Worm (Caenorhabditis elegans) whole organism, early embryonic: ENCODE measurements around the gene decr-1.3.

Source experiments
- B0310.2 ChIP-seq: sonication (generic microtip); optimal IDR thresholded peaks from 2 replicates; lab custom pipeline; 2016; ENCODE audit warnings: mild to moderate bottlenecking, missing genetic modification characterization, missing compliant biosample characterization
- F13C5.2 ChIP-seq: sonication (generic microtip); optimal IDR thresholded peaks from 2 replicates; lab custom pipeline; 2017; ENCODE audit warnings: mild to moderate bottlenecking, missing genetic modification characterization, inconsistent platforms, missing compliant biosample characterization
- aly-1 ChIP-seq: sonication (generic microtip); optimal IDR thresholded peaks from 2 replicates; lab custom pipeline; 2016; ENCODE audit warnings: missing genetic modification characterization, missing compliant biosample characterization
- ama-1 ChIP-seq: fragments of 150-350 bp; optimal IDR thresholded peaks from 2 replicates; lab custom pipeline; 2014
- ceh-13 ChIP-seq: fragments of 200-800 bp; sonication (Bioruptor generic); optimal IDR thresholded peaks from 2 replicates; lab custom pipeline; 2018; ENCODE audit warnings: mild to moderate bottlenecking, missing genetic modification characterization, missing compliant biosample characterization
- ceh-36 ChIP-seq: sonication (generic microtip); optimal IDR thresholded peaks from 2 replicates; lab custom pipeline; 2016; ENCODE audit warnings: missing genetic modification characterization, inconsistent platforms, missing compliant biosample characterization
- ets-7 ChIP-seq: sonication (generic microtip); optimal IDR thresholded peaks from 2 replicates; lab custom pipeline; 2016; ENCODE audit warnings: missing genotype, missing genetic modification characterization, missing compliant biosample characterization
- flt-1 ChIP-seq: fragments of 200-800 bp; sonication (Bioruptor generic); IDR thresholded peaks from 2 replicates; pipeline ENCODE4 v1.3.6; 2022; ENCODE audit warnings: missing genetic modification characterization, missing compliant biosample characterization
- hmbx-1 ChIP-seq: sonication (generic microtip); optimal IDR thresholded peaks from 2 replicates; lab custom pipeline; 2016; ENCODE audit warnings: mild to moderate bottlenecking, missing genetic modification characterization, missing compliant biosample characterization
- hmg-4 ChIP-seq: fragments of 200-800 bp; sonication (Bioruptor generic); optimal IDR thresholded peaks from 2 replicates; lab custom pipeline; 2018; ENCODE audit warnings: mild to moderate bottlenecking, missing genetic modification characterization, missing compliant biosample characterization
- hnd-1 ChIP-seq: sonication (generic microtip); optimal IDR thresholded peaks from 2 replicates; lab custom pipeline; 2016; ENCODE audit warnings: missing genetic modification characterization, missing compliant biosample characterization
- pes-1 ChIP-seq: fragments of 200-800 bp; sonication (Bioruptor generic); IDR thresholded peaks from 2 replicates; pipeline ENCODE4 v1.3.6; 2022; ENCODE audit warnings: missing genetic modification reagents, missing genetic modification characterization, missing compliant biosample characterization
- scrt-1 ChIP-seq: fragments of 200-800 bp; sonication (Bioruptor generic); IDR thresholded peaks from 2 replicates; pipeline ENCODE4 v1.3.6; 2022; ENCODE audit warnings: missing genetic modification characterization, missing compliant biosample characterization
- sea-1 ChIP-seq: fragments of 200-800 bp; sonication (Bioruptor generic); conservative IDR thresholded peaks from 2 replicates; pipeline ENCODE4 v1.3.6; 2022; ENCODE audit warnings: missing genetic modification characterization, missing compliant biosample characterization
- tbx-11 ChIP-seq: fragments of 200-800 bp; sonication (Bioruptor generic); IDR thresholded peaks from 2 replicates; pipeline ENCODE4 v1.3.6; 2022; ENCODE audit warnings: missing genetic modification characterization, missing compliant biosample characterization
- tbx-37 ChIP-seq: fragments of 200-800 bp; sonication (Bioruptor generic); conservative IDR thresholded peaks from 2 replicates; pipeline ENCODE4 v1.3.6; 2022; ENCODE audit warnings: missing genetic modification reagents, missing genetic modification characterization, missing compliant biosample characterization
- tra-4 ChIP-seq: sonication (generic microtip); optimal IDR thresholded peaks from 2 replicates; lab custom pipeline; 2017; ENCODE audit warnings: missing genetic modification characterization, missing compliant biosample characterization

decr-1.3 gene

DNA sequence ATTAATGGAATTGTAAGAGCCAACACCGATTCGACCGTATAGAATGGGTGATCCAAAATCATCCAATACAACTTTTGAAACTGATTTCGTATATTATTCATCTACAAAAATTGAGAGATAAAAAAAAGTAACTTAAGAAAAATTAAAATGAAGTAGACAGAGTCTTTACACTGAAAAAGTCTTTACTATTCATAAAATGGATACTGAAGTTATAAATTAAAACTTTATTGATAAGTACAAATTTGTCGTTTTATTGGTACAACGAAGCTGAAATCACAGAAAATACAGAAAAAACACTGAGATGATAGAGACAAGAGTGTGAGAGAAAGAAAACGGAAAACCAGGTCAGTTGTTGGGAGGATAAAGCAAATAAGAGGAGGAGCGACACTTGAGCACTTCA lies 41.0 kb upstream of the decr-1.3 start, which contains the start of gene M110.10:
M110.10 (minus strand) TSS at position 101 of the 400 bp plus-strand sequence.
- TF ChIP-seq ets-7 (tag; lab: Kevin White, UChicago) (no peak), hnd-1 (tag; lab: Kevin White, UChicago) (no peak)

DNA sequence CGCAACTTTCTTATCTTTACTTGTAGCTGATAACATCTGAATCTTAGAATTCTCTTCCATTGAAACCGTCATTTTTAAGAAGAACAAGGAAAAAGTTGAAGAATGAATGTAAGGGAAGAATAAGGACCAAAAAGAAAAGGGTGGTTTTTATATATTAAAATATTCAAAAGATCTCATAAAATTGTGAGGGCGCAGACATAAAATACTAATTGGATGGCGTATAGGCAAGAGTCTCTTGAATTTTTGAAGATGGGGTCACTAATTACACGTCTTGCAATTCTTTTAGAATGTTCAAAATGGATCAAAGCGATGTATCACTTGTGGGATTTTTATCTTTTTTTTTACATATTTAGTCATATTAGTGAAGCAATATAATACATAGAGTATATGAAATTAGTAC lies 39.3 kb upstream of the decr-1.3 start, which contains the start of gene twk-3:
twk-3 (minus strand) TSS at position 101 of the 400 bp plus-strand sequence.
- TF ChIP-seq F13C5.2 (tag; lab: Kevin White, UChicago), result no peak
- no peak for TF ChIP-seq scrt-1
- TF ChIP-seq ama-1 (lab: Kevin White, UChicago), result no peak
- no peak for TF ChIP-seq hmg-4
- no peak for TF ChIP-seq ceh-36 (tag; lab: Kevin White, UChicago)
- no peak for TF ChIP-seq tbx-11
- no peak for TF ChIP-seq B0310.2 (tag; lab: Kevin White, UChicago)
- TF ChIP-seq hnd-1 (tag; lab: Kevin White, UChicago), result no peak
- TF ChIP-seq pes-1, result no peak
- TF ChIP-seq flt-1 (GFP tag; lab: Robert Waterston, UW), result no peak
- no peak for TF ChIP-seq sea-1

DNA sequence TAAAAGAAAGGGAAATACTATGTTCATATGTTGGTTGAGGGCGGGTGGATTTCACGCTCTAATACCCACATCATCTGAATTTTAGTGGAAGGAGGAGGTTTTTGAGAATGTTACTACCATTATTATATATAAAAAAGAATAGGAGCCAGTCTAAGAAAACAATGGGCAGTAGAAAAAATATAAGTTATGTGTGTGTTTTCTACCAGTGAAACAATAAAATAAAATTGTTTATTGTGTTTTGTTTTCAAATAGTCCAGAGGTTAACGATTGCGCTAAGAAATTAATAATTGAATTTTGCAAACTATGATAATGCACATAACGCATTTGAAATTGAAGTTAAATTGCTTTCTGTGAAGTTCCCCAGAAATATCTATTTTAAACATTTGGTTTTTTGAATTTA lies 36.1 kb upstream of the decr-1.3 start, which contains the start of gene M110.8:
M110.8 (minus strand) TSS at position 101 of the 400 bp plus-strand sequence.
- TF ChIP-seq ceh-36 (tag; lab: Kevin White, UChicago) (no peak), tbx-11 (no peak), aly-1 (tag; lab: Kevin White, UChicago) (no peak), hnd-1 (tag; lab: Kevin White, UChicago) (no peak), ama-1 (lab: Kevin White, UChicago) (no peak)

DNA sequence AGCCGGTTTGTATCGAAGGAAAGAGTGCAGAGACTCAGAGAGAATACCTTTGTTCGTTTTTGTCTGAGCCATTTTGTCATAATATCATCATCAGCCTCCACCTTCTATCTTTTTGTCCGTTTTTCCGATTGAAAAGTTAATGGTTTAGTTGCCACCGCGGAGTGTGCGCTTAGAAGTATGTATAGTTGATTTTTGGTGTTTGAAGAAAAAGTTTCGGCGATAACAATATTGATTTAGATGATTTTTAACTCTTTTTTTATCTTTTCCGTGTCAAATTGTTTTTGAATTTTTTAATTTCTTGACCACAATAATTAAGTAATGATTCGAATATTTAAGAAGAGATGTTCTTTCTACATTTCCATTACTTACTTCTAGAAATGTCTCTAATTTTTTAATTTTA lies 32.3 kb upstream of the decr-1.3 start:
- TF ChIP-seq ets-7 (tag; lab: Kevin White, UChicago) (no peak), B0310.2 (tag; lab: Kevin White, UChicago) (no peak), F13C5.2 (tag; lab: Kevin White, UChicago) (no peak), tra-4 (tag; lab: Kevin White, UChicago) (no peak), ceh-13 (GFP tag; lab: Kevin White, UChicago) (no peak), pes-1 (no peak), hnd-1 (tag; lab: Kevin White, UChicago) (no peak), ama-1 (lab: Kevin White, UChicago) (no peak), ceh-36 (tag; lab: Kevin White, UChicago) (no peak), flt-1 (GFP tag; lab: Robert Waterston, UW) (no peak), hmbx-1 (tag; lab: Kevin White, UChicago) (no peak), tbx-11 (no peak), tbx-37 (GFP tag; lab: Robert Waterston, UW) (no peak), hmg-4 (no peak), sea-1 (no peak), scrt-1 (no peak), aly-1 (tag; lab: Kevin White, UChicago) (no peak)

DNA sequence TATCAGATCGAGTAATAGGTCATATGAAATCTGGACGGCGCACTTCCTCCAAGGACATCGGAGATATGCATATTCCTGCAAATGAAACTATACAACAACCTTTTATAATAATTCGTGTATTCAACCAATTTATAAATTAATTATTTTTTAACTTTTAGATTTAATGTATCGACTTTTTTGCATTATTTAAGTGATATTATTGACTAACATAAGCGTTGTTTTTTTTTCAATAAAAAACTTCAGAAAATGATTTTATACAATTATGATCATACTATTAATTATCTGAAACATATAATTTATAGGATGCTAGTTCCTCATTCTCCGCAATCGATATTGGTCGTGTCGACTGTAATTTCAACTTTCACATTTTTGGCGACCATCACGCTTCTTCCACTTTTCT lies 30.7 kb upstream of the decr-1.3 start, which contains the start of gene col-76:
col-76 (plus strand) TSS at position 301 of the 400 bp plus-strand sequence.
- TF ChIP-seq flt-1 (GFP tag; lab: Robert Waterston, UW) (no peak), aly-1 (tag; lab: Kevin White, UChicago) (no peak), sea-1 (no peak), F13C5.2 (tag; lab: Kevin White, UChicago) (no peak), ama-1 (lab: Kevin White, UChicago) (no peak), pes-1 (no peak), tbx-11 (no peak), ceh-13 (GFP tag; lab: Kevin White, UChicago) (no peak), ceh-36 (tag; lab: Kevin White, UChicago) (no peak)

DNA sequence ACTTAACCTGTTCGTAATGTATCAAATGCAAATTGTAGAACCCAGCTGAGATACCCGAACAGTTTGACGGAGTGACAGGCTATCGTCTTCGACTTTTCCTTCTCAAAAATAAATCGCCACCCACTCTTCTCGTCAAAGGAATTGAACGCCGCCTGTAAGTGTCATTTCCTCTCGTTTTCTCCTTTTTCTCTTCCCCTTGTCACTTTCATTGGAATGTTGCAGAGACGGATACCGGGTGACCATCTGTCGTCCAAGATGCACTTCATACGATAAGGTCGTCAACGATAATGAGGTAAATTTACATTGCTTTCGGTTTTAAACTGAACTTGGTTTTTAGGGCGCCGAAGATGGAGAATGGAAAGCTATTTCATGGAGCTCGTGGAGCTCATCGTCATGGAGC lies 26.5 kb upstream of the decr-1.3 start:
- no peak for TF ChIP-seq F13C5.2 (tag; lab: Kevin White, UChicago)
- no peak for TF ChIP-seq ceh-36 (tag; lab: Kevin White, UChicago)
- no peak for TF ChIP-seq scrt-1
- no peak for TF ChIP-seq aly-1 (tag; lab: Kevin White, UChicago)
- TF ChIP-seq ama-1 (lab: Kevin White, UChicago), result no peak
- TF ChIP-seq B0310.2 (tag; lab: Kevin White, UChicago), result no peak
- no peak for TF ChIP-seq pes-1
- no peak for TF ChIP-seq hmg-4
- TF ChIP-seq hnd-1 (tag; lab: Kevin White, UChicago), result no peak
- no peak for TF ChIP-seq sea-1
- no peak for TF ChIP-seq tbx-11
- no peak for TF ChIP-seq hmbx-1 (tag; lab: Kevin White, UChicago)
- TF ChIP-seq ets-7 (tag; lab: Kevin White, UChicago), result no peak
- TF ChIP-seq flt-1 (GFP tag; lab: Robert Waterston, UW), result no peak

DNA sequence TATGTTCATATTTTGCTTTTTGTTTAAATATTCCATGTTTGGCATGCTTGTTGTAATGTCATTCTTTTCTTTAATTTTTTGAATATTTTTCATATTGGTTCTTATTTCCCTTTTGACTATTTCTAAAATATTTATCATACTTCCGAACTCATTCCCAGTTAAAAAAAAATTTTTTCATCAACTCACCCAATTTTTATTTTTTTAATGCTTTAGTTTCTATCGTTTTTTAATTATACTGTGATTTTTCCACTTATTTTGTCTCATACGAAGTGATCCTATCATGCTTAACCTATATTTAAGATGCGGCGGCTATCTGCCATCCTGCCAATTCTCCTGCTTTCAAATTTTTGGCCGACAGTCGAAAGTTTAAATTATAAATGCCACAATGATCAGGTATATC lies 25.2 kb upstream of the decr-1.3 start, which contains the start of gene qua-1:
qua-1 (plus strand) TSS at position 301 of the 400 bp plus-strand sequence.
- TF ChIP-seq sea-1, result no peak
- no peak for TF ChIP-seq ceh-13 (GFP tag; lab: Kevin White, UChicago)
- no peak for TF ChIP-seq B0310.2 (tag; lab: Kevin White, UChicago)
- TF ChIP-seq ets-7 (tag; lab: Kevin White, UChicago), result no peak
- no peak for TF ChIP-seq tra-4 (tag; lab: Kevin White, UChicago)
- TF ChIP-seq tbx-37 (GFP tag; lab: Robert Waterston, UW), result no peak
- no peak for TF ChIP-seq hnd-1 (tag; lab: Kevin White, UChicago)

DNA sequence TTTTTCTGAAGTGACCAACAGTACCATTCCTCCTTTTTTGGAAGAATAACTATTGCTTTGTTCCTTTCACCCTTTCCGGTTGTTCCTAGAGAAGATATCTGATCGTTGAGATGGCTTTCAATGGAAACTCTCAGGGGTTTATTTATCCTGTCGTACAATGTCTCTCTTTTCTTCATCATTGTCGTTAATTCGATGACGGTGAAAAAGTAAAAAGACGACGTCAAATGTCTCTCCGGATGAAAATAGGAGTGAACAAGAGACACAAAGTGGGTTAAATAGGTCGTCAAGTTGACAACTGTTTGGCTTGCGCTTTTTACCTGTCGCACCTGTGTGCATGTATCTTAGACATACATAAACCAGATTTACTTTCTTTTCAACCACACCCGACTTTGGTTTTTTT lies 20.6 kb upstream of the decr-1.3 start:
- no peak for TF ChIP-seq ceh-13 (GFP tag; lab: Kevin White, UChicago)
- no peak for TF ChIP-seq F13C5.2 (tag; lab: Kevin White, UChicago)
- no peak for TF ChIP-seq pes-1
- no peak for TF ChIP-seq tbx-11
- no peak for TF ChIP-seq scrt-1
- TF ChIP-seq aly-1 (tag; lab: Kevin White, UChicago), result no peak
- TF ChIP-seq ceh-36 (tag; lab: Kevin White, UChicago), result no peak
- no peak for TF ChIP-seq sea-1
- TF ChIP-seq hnd-1 (tag; lab: Kevin White, UChicago), result no peak
- no peak for TF ChIP-seq B0310.2 (tag; lab: Kevin White, UChicago)
- no peak for TF ChIP-seq tbx-37 (GFP tag; lab: Robert Waterston, UW)
- no peak for TF ChIP-seq ets-7 (tag; lab: Kevin White, UChicago)
- TF ChIP-seq ama-1 (lab: Kevin White, UChicago), result no peak
- TF ChIP-seq hmg-4, result no peak
- TF ChIP-seq hmbx-1 (tag; lab: Kevin White, UChicago), result no peak
- no peak for TF ChIP-seq flt-1 (GFP tag; lab: Robert Waterston, UW)
- TF ChIP-seq tra-4 (tag; lab: Kevin White, UChicago), result no peak
